Worm (Caenorhabditis elegans): ENCODE measurements around the gene tiar-1.

ce11 chrII:5748395-5748794 is 33.8 kb upstream of the tiar-1 start:
- TF ChIP-seq attf-3 (GFP tag; conservative IDR thresholded peaks at IDR 0.05), result no peak
- no peak for TF ChIP-seq bed-1 (GFP tag; IDR thresholded peaks at IDR 0.05)
- no peak for TF ChIP-seq Y95B8A.8 (GFP tag; IDR thresholded peaks at IDR 0.05)
- no peak for TF ChIP-seq nhr-90 (tag; optimal IDR thresholded peaks at IDR 0.05)
- no peak for TF ChIP-seq mes-4 (tag; optimal IDR thresholded peaks at IDR 0.05)
- TF ChIP-seq hsf-1 (GFP tag; IDR thresholded peaks at IDR 0.05), result no peak
- no peak for TF ChIP-seq sptf-2 (GFP tag; optimal IDR thresholded peaks at IDR 0.05)
- TF ChIP-seq ama-1 (optimal IDR thresholded peaks at IDR 0.05), result no peak
- no peak for TF ChIP-seq ama-1 (GFP tag; optimal IDR thresholded peaks at IDR 0.05)
- no peak for TF ChIP-seq snpc-4 (GFP tag; optimal IDR thresholded peaks at IDR 0.05)
- TF ChIP-seq snpc-4 (tag; optimal IDR thresholded peaks at IDR 0.05), result no peak
- TF ChIP-seq somi-1 (GFP tag; optimal IDR thresholded peaks at IDR 0.05), result no peak
- TF ChIP-seq F10E7.11 (tag; optimal IDR thresholded peaks at IDR 0.05), result no peak
- TF ChIP-seq efl-1 (GFP tag; optimal IDR thresholded peaks at IDR 0.05), result no peak
- no peak for TF ChIP-seq D2030.7 (GFP tag; IDR thresholded peaks at IDR 0.05)
